Fruit fly (Drosophila melanogaster) whole organism, larva: ENCODE measurements around the gene Sirt2.

Source experiments
- noc ChIP-seq: fragments of 200-800 bp; sonication (Bioruptor generic); optimal IDR thresholded peaks from 3 replicates; lab custom pipeline; 2019; ENCODE audit warnings: missing biosample characterization, mild to moderate bottlenecking, missing genetic modification characterization, moderate library complexity

Gene Sirt2

dm6 chr3R:20292880-20293491 is 35.3 kb upstream of the Sirt2 start:
- no peak for TF ChIP-seq noc (tag; lab: Kevin White, UChicago)

- no peak for TF ChIP-seq noc (tag; lab: Kevin White, UChicago)
Measured at dm6 chr3R:20293661-20294060, 34.6 kb upstream of the Sirt2 start.

- no peak for TF ChIP-seq noc (tag; lab: Kevin White, UChicago)
Measured at dm6 chr3R:20304877-20305276, 23.4 kb upstream of the Sirt2 start, which contains the start of gene CG4367. Gene CG4367, minus strand, starts transcription at chr3R:20304977.

- no peak for TF ChIP-seq noc (tag; lab: Kevin White, UChicago)
Measured at dm6 chr3R:20305852-20306251, 22.4 kb upstream of the Sirt2 start.

dm6 chr3R:20307487-20307971 is 20.7 kb upstream of the Sirt2 start, which contains the start of gene CG4362:
Gene CG4362, minus strand, starts transcription at chr3R:20307537.
- TF ChIP-seq noc (tag; lab: Kevin White, UChicago), result peak; percentile 98

dm6 chr3R:20308972-20309660 is 19.1 kb upstream of the Sirt2 start, which contains the start of gene Orp8:
Gene Orp8, plus strand, starts transcription at chr3R:20309344.
- peak; percentile 48 for TF ChIP-seq noc (tag; lab: Kevin White, UChicago)

- no peak for TF ChIP-seq noc (tag; lab: Kevin White, UChicago)
Measured at dm6 chr3R:20309661-20310497, 18.4 kb upstream of the Sirt2 start.

- TF ChIP-seq noc (tag; lab: Kevin White, UChicago), result no peak
Measured at dm6 chr3R:20310498-20310822, 17.8 kb upstream of the Sirt2 start.

- peak; percentile 60 for TF ChIP-seq noc (tag; lab: Kevin White, UChicago)
Measured at dm6 chr3R:20310905-20311304, 17.4 kb upstream of the Sirt2 start.

dm6 chr3R:20311406-20311805 is 16.9 kb upstream of the Sirt2 start:
- TF ChIP-seq noc (tag; lab: Kevin White, UChicago), result no peak

- TF ChIP-seq noc (tag; lab: Kevin White, UChicago), result peak; percentile 95
Measured at dm6 chr3R:20312838-20313237, 15.4 kb upstream of the Sirt2 start.

dm6 chr3R:20316599-20316998 is 11.7 kb upstream of the Sirt2 start:
- peak; percentile 18 for TF ChIP-seq noc (tag; lab: Kevin White, UChicago)

- TF ChIP-seq noc (tag; lab: Kevin White, UChicago), result peak; percentile 76
Measured at dm6 chr3R:20317402-20318165, 10.7 kb upstream of the Sirt2 start.

- TF ChIP-seq noc (tag; lab: Kevin White, UChicago), result no peak
Measured at dm6 chr3R:20318166-20318690, 10.0 kb upstream of the Sirt2 start.

- TF ChIP-seq noc (tag; lab: Kevin White, UChicago), result no peak
Measured at dm6 chr3R:20332688-20333087, 4.4 kb downstream of the Sirt2 start.
